Fruit fly (Drosophila melanogaster): ENCODE results near the gene CG11779.

CG11779 gene

dm6 chr3R:19118505-19119138 lies 41.1 kb downstream of the CG11779 start (continued):
- peak; percentile 59 for TF ChIP-seq CG4730 (GFP tag; IDR thresholded peaks at IDR 0.05)
- TF ChIP-seq lmd (GFP tag; IDR thresholded peaks at IDR 0.05) = peak; percentile 53
- TF ChIP-seq D19B (GFP tag; optimal IDR thresholded peaks at IDR 0.05) = peak; percentile 26
- peak; percentile 9 for TF ChIP-seq CG9727 (GFP tag; optimal IDR thresholded peaks at IDR 0.05)
- TF ChIP-seq CG14667 (GFP tag; IDR thresholded peaks at IDR 0.05) = peak; percentile 56; the same call in 1 of the 2 replicates
- no peak for TF ChIP-seq toy (GFP tag; IDR thresholded peaks at IDR 0.05)
- no peak for TF ChIP-seq Dfd (GFP tag; optimal IDR thresholded peaks at IDR 0.05)
- peak; percentile 39; the same call in 1 of the 2 replicates for TF ChIP-seq ranshi (GFP tag; IDR thresholded peaks at IDR 0.05)
- TF ChIP-seq ewg (GFP tag; optimal IDR thresholded peaks at IDR 0.05) = peak; percentile 10
- TF ChIP-seq CG14441 (GFP tag; IDR thresholded peaks at IDR 0.05) = 0 out of 2 replicates have a peak, but pooled peaks have one; percentile 25
- no peak for TF ChIP-seq CG32767 (GFP tag; IDR thresholded peaks at IDR 0.05)
- TF ChIP-seq CG2199 (GFP tag; IDR thresholded peaks at IDR 0.05) = no peak
- peak; percentile 33; the same call in 1 of the 3 replicates for TF ChIP-seq tgo (GFP tag; IDR thresholded peaks at IDR 0.05)
- TF ChIP-seq Adf1 (GFP tag; IDR thresholded peaks at IDR 0.05) = no peak
- TF ChIP-seq twi (tag; optimal IDR thresholded peaks at IDR 0.05) = peak; percentile 29
- peak; percentile 43 for TF ChIP-seq dmrt99B (tag; optimal IDR thresholded peaks at IDR 0.05)
- peak; percentile 44 for TF ChIP-seq peb (GFP tag; IDR thresholded peaks at IDR 0.05)
- TF ChIP-seq az2 (GFP tag; optimal IDR thresholded peaks at IDR 0.05) = peak; percentile 22
- peak; percentile 12 for TF ChIP-seq jing (GFP tag; optimal IDR thresholded peaks at IDR 0.05)
- peak; percentile 66 for TF ChIP-seq CG11504 (tag; optimal IDR thresholded peaks at IDR 0.05)
- TF ChIP-seq CG5180 (GFP tag; optimal IDR thresholded peaks at IDR 0.05) = no peak
- TF ChIP-seq CG3726 (GFP tag; IDR thresholded peaks at IDR 0.05) = no peak
- TF ChIP-seq CG18262 (tag; optimal IDR thresholded peaks at IDR 0.05) = peak; percentile 31
- peak; percentile 18 for TF ChIP-seq Oli (tag; optimal IDR thresholded peaks at IDR 0.05)
- 0 out of 2 replicates have a peak, but pooled peaks have one; percentile 48 for TF ChIP-seq CG32772 (GFP tag; IDR thresholded peaks at IDR 0.05)
- no peak for TF ChIP-seq knrl (GFP tag; IDR thresholded peaks at IDR 0.05; ENCODE audit: partially characterized antibody)
- peak; percentile 52; the same call in 2 of the 4 replicates for TF ChIP-seq Gug (GFP tag; IDR thresholded peaks at IDR 0.05)
- no peak for TF ChIP-seq Dip3 (GFP tag; optimal IDR thresholded peaks at IDR 0.05)
- TF ChIP-seq CG14014 (GFP tag; IDR thresholded peaks at IDR 0.05) = 0 out of 2 replicates have a peak, but pooled peaks have one; percentile 29
- TF ChIP-seq chif (GFP tag; optimal IDR thresholded peaks at IDR 0.05) = peak in 1 of 2 experiments; percentile 27
- peak; percentile 72; the same call in 2 of the 3 replicates for TF ChIP-seq CG11456 (GFP tag; IDR thresholded peaks at IDR 0.05)
- TF ChIP-seq CG17361 (GFP tag; IDR thresholded peaks at IDR 0.05) = peak; percentile 21; the same call in 1 of the 3 replicates
- TF ChIP-seq ab (GFP tag; optimal IDR thresholded peaks at IDR 0.05) = peak; percentile 27
- TF ChIP-seq insv (GFP tag; optimal IDR thresholded peaks at IDR 0.05) = no peak
- TF ChIP-seq pan (optimal IDR thresholded peaks at IDR 0.05) = no peak
- peak in 1 of 2 experiments; percentile 49 for TF ChIP-seq pan (GFP tag; optimal IDR thresholded peaks at IDR 0.05 in 1 of 2, IDR thresholded peaks at IDR 0.05 in 1 of 2)
- TF ChIP-seq CG1024 (GFP tag; IDR thresholded peaks at IDR 0.05) = peak; percentile 49; the same call in 1 of the 2 replicates
- TF ChIP-seq bowl (GFP tag; IDR thresholded peaks at IDR 0.05) = no peak
- no peak for TF ChIP-seq CG7786 (GFP tag; optimal IDR thresholded peaks at IDR 0.05)
- TF ChIP-seq Ssrp (tag; optimal IDR thresholded peaks at IDR 0.05) = peak; percentile 20
- TF ChIP-seq CG11695 (GFP tag; IDR thresholded peaks at IDR 0.05) = no peak
- TF ChIP-seq dati (GFP tag; IDR thresholded peaks at IDR 0.05) = 0 out of 2 replicates have a peak, but pooled peaks have one; percentile 22
- no peak for TF ChIP-seq kni (GFP tag; optimal IDR thresholded peaks at IDR 0.05)
- TF ChIP-seq Gsc (GFP tag; IDR thresholded peaks at IDR 0.05) = 0 out of 2 replicates have a peak, but pooled peaks have one; percentile 25
- no peak for TF ChIP-seq D19A (tag; optimal IDR thresholded peaks at IDR 0.05)
- TF ChIP-seq Deaf1 (tag; optimal IDR thresholded peaks at IDR 0.05) = no peak
- TF ChIP-seq Blimp-1 (GFP tag; optimal IDR thresholded peaks at IDR 0.05) = peak; percentile 47
- peak; percentile 49; the same call in 1 of the 3 replicates for TF ChIP-seq dysf (GFP tag; IDR thresholded peaks at IDR 0.05)
- no peak for TF ChIP-seq GATAe (GFP tag; conservative IDR thresholded peaks at IDR 0.05)
- peak; percentile 14 for TF ChIP-seq CG16863 (GFP tag; optimal IDR thresholded peaks at IDR 0.05)

Measured in whole organism, embryonic.